Worm (Caenorhabditis elegans) whole organism, late embryonic: ENCODE results near the gene act-1.

ENCODE experiments used
- elt-2 ChIP-seq: sonication (generic microtip); optimal IDR thresholded peaks from 2 replicates; lab custom pipeline; 2016; ENCODE audit warnings: missing genetic modification reagents, missing genetic modification characterization, missing compliant biosample characterization
- madf-2 ChIP-seq: sonication (generic microtip); optimal IDR thresholded peaks from 2 replicates; lab custom pipeline; 2017; ENCODE audit warnings: missing genetic modification characterization, missing compliant biosample characterization
- nhr-11 ChIP-seq: fragments of 150-350 bp; optimal IDR thresholded peaks from 2 replicates; lab custom pipeline; 2014; ENCODE audit warnings: missing biosample characterization, missing genetic modification characterization

ce11 chrV:11095873-11096272 lies 15.0 kb downstream of the act-1 start, which contains the start of gene Y42A5A.3:
- TF ChIP-seq elt-2 (tag; lab: Kevin White, UChicago), result no peak
- no peak for TF ChIP-seq madf-2 (tag; lab: Kevin White, UChicago)
- no peak for TF ChIP-seq nhr-11 (tag; lab: Kevin White, UChicago)
